Worm (Caenorhabditis elegans) whole organism, early embryonic: ENCODE results near the gene trm-1.

ENCODE experiments used
- B0310.2 ChIP-seq: sonication (generic microtip); optimal IDR thresholded peaks from 2 replicates; lab custom pipeline; 2016; ENCODE audit warnings: mild to moderate bottlenecking, missing genetic modification characterization, missing compliant biosample characterization
- F13C5.2 ChIP-seq: sonication (generic microtip); optimal IDR thresholded peaks from 2 replicates; lab custom pipeline; 2017; ENCODE audit warnings: mild to moderate bottlenecking, missing genetic modification characterization, inconsistent platforms, missing compliant biosample characterization
- aly-1 ChIP-seq: sonication (generic microtip); optimal IDR thresholded peaks from 2 replicates; lab custom pipeline; 2016; ENCODE audit warnings: missing genetic modification characterization, missing compliant biosample characterization
- ama-1 ChIP-seq: fragments of 150-350 bp; optimal IDR thresholded peaks from 2 replicates; lab custom pipeline; 2014
- ceh-13 ChIP-seq: fragments of 200-800 bp; sonication (Bioruptor generic); optimal IDR thresholded peaks from 2 replicates; lab custom pipeline; 2018; ENCODE audit warnings: mild to moderate bottlenecking, missing genetic modification characterization, missing compliant biosample characterization
- ceh-36 ChIP-seq: sonication (generic microtip); optimal IDR thresholded peaks from 2 replicates; lab custom pipeline; 2016; ENCODE audit warnings: missing genetic modification characterization, inconsistent platforms, missing compliant biosample characterization
- ets-7 ChIP-seq: sonication (generic microtip); optimal IDR thresholded peaks from 2 replicates; lab custom pipeline; 2016; ENCODE audit warnings: missing genotype, missing genetic modification characterization, missing compliant biosample characterization
- flt-1 ChIP-seq: fragments of 200-800 bp; sonication (Bioruptor generic); IDR thresholded peaks from 2 replicates; pipeline ENCODE4 v1.3.6; 2022; ENCODE audit warnings: missing genetic modification characterization, missing compliant biosample characterization
- hmbx-1 ChIP-seq: sonication (generic microtip); optimal IDR thresholded peaks from 2 replicates; lab custom pipeline; 2016; ENCODE audit warnings: mild to moderate bottlenecking, missing genetic modification characterization, missing compliant biosample characterization
- hmg-4 ChIP-seq: fragments of 200-800 bp; sonication (Bioruptor generic); optimal IDR thresholded peaks from 2 replicates; lab custom pipeline; 2018; ENCODE audit warnings: mild to moderate bottlenecking, missing genetic modification characterization, missing compliant biosample characterization
- hnd-1 ChIP-seq: sonication (generic microtip); optimal IDR thresholded peaks from 2 replicates; lab custom pipeline; 2016; ENCODE audit warnings: missing genetic modification characterization, missing compliant biosample characterization
- pes-1 ChIP-seq: fragments of 200-800 bp; sonication (Bioruptor generic); IDR thresholded peaks from 2 replicates; pipeline ENCODE4 v1.3.6; 2022; ENCODE audit warnings: missing genetic modification reagents, missing genetic modification characterization, missing compliant biosample characterization
- scrt-1 ChIP-seq: fragments of 200-800 bp; sonication (Bioruptor generic); IDR thresholded peaks from 2 replicates; pipeline ENCODE4 v1.3.6; 2022; ENCODE audit warnings: missing genetic modification characterization, missing compliant biosample characterization
- sea-1 ChIP-seq: fragments of 200-800 bp; sonication (Bioruptor generic); conservative IDR thresholded peaks from 2 replicates; pipeline ENCODE4 v1.3.6; 2022; ENCODE audit warnings: missing genetic modification characterization, missing compliant biosample characterization
- tbx-11 ChIP-seq: fragments of 200-800 bp; sonication (Bioruptor generic); IDR thresholded peaks from 2 replicates; pipeline ENCODE4 v1.3.6; 2022; ENCODE audit warnings: missing genetic modification characterization, missing compliant biosample characterization
- tbx-37 ChIP-seq: fragments of 200-800 bp; sonication (Bioruptor generic); conservative IDR thresholded peaks from 2 replicates; pipeline ENCODE4 v1.3.6; 2022; ENCODE audit warnings: missing genetic modification reagents, missing genetic modification characterization, missing compliant biosample characterization
- tra-4 ChIP-seq: sonication (generic microtip); optimal IDR thresholded peaks from 2 replicates; lab custom pipeline; 2017; ENCODE audit warnings: missing genetic modification characterization, missing compliant biosample characterization

Gene trm-1

ce11 chrV:14165745-14166144 is 19.7 kb downstream of the trm-1 start:
- no peak for TF ChIP-seq ceh-13 (GFP tag; lab: Kevin White, UChicago)
- no peak for TF ChIP-seq scrt-1 (GFP tag; lab: Robert Waterston, UW)
- TF ChIP-seq ets-7, result no peak
- no peak for TF ChIP-seq B0310.2 (tag; lab: Kevin White, UChicago)
- TF ChIP-seq ceh-36 (tag; lab: Kevin White, UChicago), result no peak
- TF ChIP-seq hmg-4 (GFP tag; lab: Kevin White, UChicago), result no peak
- TF ChIP-seq flt-1 (GFP tag; lab: Robert Waterston, UW), result no peak
- TF ChIP-seq hnd-1, result no peak
- no peak for TF ChIP-seq pes-1

- TF ChIP-seq ama-1 (lab: Kevin White, UChicago), result no peak
- TF ChIP-seq scrt-1 (GFP tag; lab: Robert Waterston, UW), result no peak
- TF ChIP-seq sea-1 (GFP tag; lab: Robert Waterston, UW), result no peak
- TF ChIP-seq hmbx-1, result no peak
- TF ChIP-seq aly-1 (tag; lab: Kevin White, UChicago), result no peak
Observed at ce11 chrV:14162959-14163548, 22.4 kb downstream of the trm-1 start, which contains the start of gene srd-26. srd-26 (minus strand) TSS chrV:14163009.

ce11 chrV:14160698-14161097 is 24.7 kb downstream of the trm-1 start, which contains the start of gene cest-1.2:
cest-1.2 (minus strand) TSS chrV:14160862.
- TF ChIP-seq flt-1 (GFP tag; lab: Robert Waterston, UW), result no peak
- no peak for TF ChIP-seq ceh-13 (GFP tag; lab: Kevin White, UChicago)
- TF ChIP-seq pes-1, result no peak
- no peak for TF ChIP-seq F13C5.2 (tag; lab: Kevin White, UChicago)

ce11 chrV:14156468-14156867 is 28.9 kb downstream of the trm-1 start, which contains the start of gene AH10.2:
AH10.2 (plus strand) TSS chrV:14156768.
- TF ChIP-seq pes-1 (no peak), B0310.2 (tag; lab: Kevin White, UChicago) (no peak), hmg-4 (GFP tag; lab: Kevin White, UChicago) (no peak), ceh-36 (tag; lab: Kevin White, UChicago) (no peak), flt-1 (GFP tag; lab: Robert Waterston, UW) (no peak), tbx-37 (GFP tag; lab: Robert Waterston, UW) (no peak), hmbx-1 (no peak), aly-1 (tag; lab: Kevin White, UChicago) (no peak), scrt-1 (GFP tag; lab: Robert Waterston, UW) (no peak), ama-1 (lab: Kevin White, UChicago) (no peak), sea-1 (GFP tag; lab: Robert Waterston, UW) (no peak), hnd-1 (no peak), F13C5.2 (tag; lab: Kevin White, UChicago) (no peak), ceh-13 (GFP tag; lab: Kevin White, UChicago) (no peak), tbx-11 (no peak), tra-4 (tag; lab: Kevin White, UChicago) (no peak), ets-7 (no peak)

ce11 chrV:14153615-14154014 is 31.8 kb downstream of the trm-1 start:
- TF ChIP-seq B0310.2 (tag; lab: Kevin White, UChicago) (no peak), ama-1 (lab: Kevin White, UChicago) (no peak), ceh-13 (GFP tag; lab: Kevin White, UChicago) (no peak), aly-1 (tag; lab: Kevin White, UChicago) (no peak), tra-4 (tag; lab: Kevin White, UChicago) (no peak), hmbx-1 (no peak), sea-1 (GFP tag; lab: Robert Waterston, UW) (no peak), hmg-4 (GFP tag; lab: Kevin White, UChicago) (no peak), tbx-37 (GFP tag; lab: Robert Waterston, UW) (no peak), ets-7 (no peak), scrt-1 (GFP tag; lab: Robert Waterston, UW) (no peak), tbx-11 (no peak), pes-1 (no peak), ceh-36 (tag; lab: Kevin White, UChicago) (no peak)

- TF ChIP-seq B0310.2 (tag; lab: Kevin White, UChicago) (no peak), pes-1 (no peak)
Observed at ce11 chrV:14150966-14151365, 34.4 kb downstream of the trm-1 start.

ce11 chrV:14149125-14149524 is 36.3 kb downstream of the trm-1 start:
- TF ChIP-seq tra-4 (tag; lab: Kevin White, UChicago) (no peak), tbx-11 (no peak), hmg-4 (GFP tag; lab: Kevin White, UChicago) (no peak), sea-1 (GFP tag; lab: Robert Waterston, UW) (no peak), ets-7 (no peak), hnd-1 (no peak), F13C5.2 (tag; lab: Kevin White, UChicago) (no peak), scrt-1 (GFP tag; lab: Robert Waterston, UW) (no peak), aly-1 (tag; lab: Kevin White, UChicago) (no peak), pes-1 (no peak), B0310.2 (tag; lab: Kevin White, UChicago) (no peak), tbx-37 (GFP tag; lab: Robert Waterston, UW) (no peak), ceh-36 (tag; lab: Kevin White, UChicago) (no peak)

ce11 chrV:14147114-14147513 is 38.3 kb downstream of the trm-1 start:
- TF ChIP-seq hnd-1, result no peak
- no peak for TF ChIP-seq pes-1
- TF ChIP-seq sea-1 (GFP tag; lab: Robert Waterston, UW), result no peak
- no peak for TF ChIP-seq ceh-13 (GFP tag; lab: Kevin White, UChicago)
- no peak for TF ChIP-seq tbx-11
- TF ChIP-seq tbx-37 (GFP tag; lab: Robert Waterston, UW), result no peak
- no peak for TF ChIP-seq tra-4 (tag; lab: Kevin White, UChicago)
- TF ChIP-seq hmbx-1, result no peak
- no peak for TF ChIP-seq hmg-4 (GFP tag; lab: Kevin White, UChicago)
- TF ChIP-seq F13C5.2 (tag; lab: Kevin White, UChicago), result no peak
- no peak for TF ChIP-seq flt-1 (GFP tag; lab: Robert Waterston, UW)
- TF ChIP-seq ama-1 (lab: Kevin White, UChicago), result no peak
- no peak for TF ChIP-seq scrt-1 (GFP tag; lab: Robert Waterston, UW)
- TF ChIP-seq ets-7, result no peak
- no peak for TF ChIP-seq aly-1 (tag; lab: Kevin White, UChicago)
- TF ChIP-seq ceh-36 (tag; lab: Kevin White, UChicago), result no peak
